Fruit fly (Drosophila melanogaster): ENCODE results near the gene Gr22a.

dm6 chr2L:1828282-1828681 is 33.6 kb upstream of the Gr22a start:
- TF ChIP-seq tj (GFP tag; optimal IDR thresholded peaks at IDR 0.05) (no peak), Clk (GFP tag; optimal IDR thresholded peaks at IDR 0.05) (no peak)
